Worm (Caenorhabditis elegans) whole organism, young adult: ENCODE results near the gene srxa-1.

ENCODE experiments used
- B0035.1 ChIP-seq: sonication (generic microtip); optimal IDR thresholded peaks from 2 replicates; lab custom pipeline; 2016; ENCODE audit warnings: missing genetic modification characterization, mild to moderate bottlenecking, missing compliant biosample characterization, missing genotype, missing genetic modification reagents
- B0336.3 ChIP-seq: fragments of 200-800 bp; sonication (Bioruptor generic); IDR thresholded peaks from 2 replicates; pipeline ENCODE4 v1.3.6; 2022; ENCODE audit warnings: missing genetic modification characterization, missing compliant biosample characterization
- Y56A3A.18 ChIP-seq: fragments of 200-800 bp; sonication (Bioruptor generic); IDR thresholded peaks from 2 replicates; pipeline ENCODE4 v1.3.6; 2022; ENCODE audit warnings: missing genetic modification reagents, missing genetic modification characterization, missing compliant biosample characterization
- ama-1 ChIP-seq, 3 experiments: fragments of 150-350 bp in 1 of 3; sonication (generic microtip) in 2 of 3; optimal IDR thresholded peaks; 2 replicates each; lab custom pipeline; 2014 to 2018; ENCODE audit warnings: missing biosample characterization in 2 of 3, missing genetic modification characterization in 2 of 3, missing genetic modification reagents in 2 of 3
- attf-6 ChIP-seq: fragments of 200-800 bp; sonication (Bioruptor generic); IDR thresholded peaks from 2 replicates; pipeline ENCODE4 v1.3.6; 2022; ENCODE audit warnings: missing genetic modification reagents, missing genetic modification characterization, missing compliant biosample characterization
- bed-1 ChIP-seq: fragments of 200-800 bp; sonication (Bioruptor generic); IDR thresholded peaks from 2 replicates; pipeline ENCODE4 v1.3.6; 2022; ENCODE audit warnings: missing genetic modification reagents, missing genetic modification characterization, missing compliant biosample characterization
- cebp-1 ChIP-seq, 2 experiments: fragments of 200-800 bp in 1 of 2; sonication (Bioruptor generic) in 1 of 2; sonication (generic microtip) in 1 of 2; IDR thresholded peaks in 1 of 2; optimal IDR thresholded peaks in 1 of 2; 2 replicates each; pipeline versions ENCODE4 v1.3.6 to Lab custom; 2017 to 2022; ENCODE audit warnings: missing compliant biosample characterization in 2 of 2, missing genetic modification characterization in 2 of 2, mild to moderate bottlenecking in 1 of 2, missing genetic modification reagents in 1 of 2, moderate library complexity in 1 of 2
- ceh-100 ChIP-seq: fragments of 200-800 bp; sonication (Bioruptor generic); IDR thresholded peaks from 2 replicates; pipeline ENCODE4 v1.3.6; 2022; ENCODE audit warnings: missing genetic modification reagents, missing genetic modification characterization, missing compliant biosample characterization
- dox-1 ChIP-seq: fragments of 200-800 bp; sonication (Bioruptor generic); IDR thresholded peaks from 2 replicates; pipeline ENCODE4 v1.3.6; 2022; ENCODE audit warnings: missing genetic modification reagents, missing genetic modification characterization, missing compliant biosample characterization
- egl-44 ChIP-seq: fragments of 200-800 bp; sonication (Bioruptor generic); IDR thresholded peaks from 2 replicates; pipeline ENCODE4 v1.3.6; 2022; ENCODE audit warnings: missing genetic modification reagents, missing genetic modification characterization, missing compliant biosample characterization
- ekl-4 ChIP-seq: fragments of 200-800 bp; sonication (Bioruptor generic); IDR thresholded peaks from 2 replicates; pipeline ENCODE4 v1.3.6; 2022; ENCODE audit warnings: missing genetic modification reagents, missing genetic modification characterization, missing compliant biosample characterization
- fkh-3 ChIP-seq: sonication (generic microtip); optimal IDR thresholded peaks from 2 replicates; lab custom pipeline; 2016; ENCODE audit warnings: mild to moderate bottlenecking, missing genetic modification characterization, missing compliant biosample characterization
- hmg-1.2 ChIP-seq: fragments of 200-800 bp; sonication (Bioruptor generic); IDR thresholded peaks from 2 replicates; pipeline ENCODE4 v1.3.6; 2022; ENCODE audit warnings: missing genetic modification reagents, missing genetic modification characterization, missing compliant biosample characterization
- lag-1 ChIP-seq: fragments of 200-800 bp; sonication (Bioruptor generic); IDR thresholded peaks from 2 replicates; pipeline ENCODE4 v1.3.6; 2022; ENCODE audit warnings: missing genetic modification reagents, missing genetic modification characterization, missing compliant biosample characterization
- lsl-1 ChIP-seq: fragments of 200-800 bp; sonication (Bioruptor generic); optimal IDR thresholded peaks from 2 replicates; lab custom pipeline; 2018; ENCODE audit warnings: mild to moderate bottlenecking, missing genetic modification characterization, moderate library complexity, missing compliant biosample characterization
- madf-10 ChIP-seq: sonication (generic microtip); optimal IDR thresholded peaks from 2 replicates; lab custom pipeline; 2016; ENCODE audit warnings: mild to moderate bottlenecking, missing genetic modification characterization, missing compliant biosample characterization
- madf-8 ChIP-seq: fragments of 200-800 bp; sonication (Bioruptor generic); conservative IDR thresholded peaks from 2 replicates; pipeline ENCODE4 v1.3.6; 2022; ENCODE audit warnings: missing genetic modification reagents, missing genetic modification characterization, missing compliant biosample characterization
- mxl-1 ChIP-seq: sonication (generic microtip); optimal IDR thresholded peaks from 2 replicates; lab custom pipeline; 2016; ENCODE audit warnings: missing genetic modification characterization, missing compliant biosample characterization
- nfya-1 ChIP-seq: sonication (generic microtip); optimal IDR thresholded peaks from 2 replicates; lab custom pipeline; 2017; ENCODE audit warnings: antibody characterized with exemption, missing compliant biosample characterization, missing genetic modification characterization, borderline replicate concordance; ENCODE audit not compliant: insufficient read depth
- nhr-179 ChIP-seq: sonication (generic microtip); optimal IDR thresholded peaks from 2 replicates; lab custom pipeline; 2016; ENCODE audit warnings: mild to moderate bottlenecking, missing genetic modification characterization, missing compliant biosample characterization
- nhr-80 ChIP-seq: sonication (generic microtip); optimal IDR thresholded peaks from 2 replicates; lab custom pipeline; 2016; ENCODE audit warnings: missing genetic modification characterization, missing compliant biosample characterization
- nhr-90 ChIP-seq: sonication (generic microtip); optimal IDR thresholded peaks from 2 replicates; lab custom pipeline; 2016; ENCODE audit warnings: missing genotype, mild to moderate bottlenecking, missing genetic modification characterization, missing compliant biosample characterization
- snpc-1.3 ChIP-seq: sonication (generic microtip); optimal IDR thresholded peaks from 2 replicates; lab custom pipeline; 2017; ENCODE audit warnings: missing genetic modification characterization, mild to moderate bottlenecking, missing compliant biosample characterization, antibody characterized with exemption, moderate library complexity, missing genotype, missing genetic modification reagents; ENCODE audit not compliant: insufficient read depth
- snpc-3.4 ChIP-seq: sonication (generic microtip); optimal IDR thresholded peaks from 2 replicates; lab custom pipeline; 2017; ENCODE audit warnings: missing genetic modification characterization, mild to moderate bottlenecking, missing compliant biosample characterization, antibody characterized with exemption, moderate library complexity, missing genotype, missing genetic modification reagents
- sptf-2 ChIP-seq: fragments of 200-800 bp; sonication (Bioruptor generic); optimal IDR thresholded peaks from 2 replicates; lab custom pipeline; 2018; ENCODE audit warnings: mild to moderate bottlenecking, missing genetic modification characterization, missing compliant biosample characterization
- tbx-9 ChIP-seq: sonication (generic microtip); optimal IDR thresholded peaks from 2 replicates; lab custom pipeline; 2016; ENCODE audit warnings: borderline replicate concordance, missing genetic modification characterization, inconsistent platforms, missing compliant biosample characterization
- unc-62 ChIP-seq: fragments of 150-350 bp; optimal IDR thresholded peaks from 2 replicates; lab custom pipeline; 2014; ENCODE audit warnings: missing biosample characterization, missing genetic modification reagents, missing genetic modification characterization
- ztf-6 ChIP-seq: fragments of 200-800 bp; sonication (Bioruptor generic); IDR thresholded peaks from 2 replicates; pipeline ENCODE4 v1.3.6; 2022; ENCODE audit warnings: missing genetic modification reagents, missing genetic modification characterization, missing compliant biosample characterization

srxa-1 gene

DNA sequence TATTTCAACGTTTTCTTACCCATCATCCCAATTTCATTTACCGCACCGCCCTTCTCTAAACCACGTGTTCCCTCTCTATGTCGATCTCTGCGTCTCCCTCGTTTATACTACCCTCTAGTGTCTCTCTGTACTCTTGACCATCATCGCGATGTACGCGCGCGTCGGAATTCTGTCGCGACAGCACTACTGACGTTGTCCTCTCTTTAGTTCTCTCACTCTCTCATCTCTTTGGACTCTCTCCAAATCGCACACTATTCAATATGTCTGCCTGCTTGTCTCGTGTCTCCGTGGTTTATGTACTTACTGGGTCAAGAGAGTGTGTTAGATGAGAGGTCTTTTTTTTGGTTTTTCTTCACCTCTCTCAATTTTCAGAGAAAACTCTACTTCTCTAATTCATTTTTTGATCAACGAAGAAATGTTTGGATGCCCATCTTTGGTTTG, 46.4 kb downstream of the srxa-1 start (continued):
- TF ChIP-seq ztf-6 (0 out of 2 replicates have a peak, but pooled peaks have one; percentile 64), attf-6 (no peak), fkh-3 (tag; lab: Kevin White, UChicago) (peak; percentile 19), B0035.1 (tag; lab: Kevin White, UChicago) (peak; percentile 70), lsl-1 (no peak), lag-1 (GFP tag; lab: Robert Waterston, UW) (no peak), dox-1 (GFP tag; lab: Robert Waterston, UW) (peak; percentile 82), snpc-3.4 (no peak)

DNA sequence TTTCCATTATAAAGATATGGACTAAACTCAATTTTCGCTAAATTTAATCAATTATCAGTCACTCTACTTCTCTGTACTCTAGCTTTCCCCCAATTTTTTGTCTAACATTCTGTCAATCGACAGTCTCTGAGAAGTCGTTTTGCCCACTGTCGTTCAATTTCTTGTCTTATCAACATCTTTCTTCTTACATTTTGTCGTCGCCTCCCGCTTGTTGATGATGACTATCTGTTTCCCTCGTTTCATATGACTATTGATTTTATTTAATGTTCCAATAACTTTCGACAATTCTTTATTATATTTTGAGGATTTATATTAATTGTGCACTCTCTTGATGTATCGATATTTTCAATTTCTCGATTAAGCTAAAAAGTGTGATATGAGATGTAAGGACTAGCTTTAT, 47.0 kb downstream of the srxa-1 start:
- TF ChIP-seq madf-8 (GFP tag; lab: Robert Waterston, UW) (no peak), nhr-80 (peak; percentile 20), snpc-3.4 (no peak), egl-44 (0 out of 2 replicates have a peak, but pooled peaks have one; percentile 28)

DNA sequence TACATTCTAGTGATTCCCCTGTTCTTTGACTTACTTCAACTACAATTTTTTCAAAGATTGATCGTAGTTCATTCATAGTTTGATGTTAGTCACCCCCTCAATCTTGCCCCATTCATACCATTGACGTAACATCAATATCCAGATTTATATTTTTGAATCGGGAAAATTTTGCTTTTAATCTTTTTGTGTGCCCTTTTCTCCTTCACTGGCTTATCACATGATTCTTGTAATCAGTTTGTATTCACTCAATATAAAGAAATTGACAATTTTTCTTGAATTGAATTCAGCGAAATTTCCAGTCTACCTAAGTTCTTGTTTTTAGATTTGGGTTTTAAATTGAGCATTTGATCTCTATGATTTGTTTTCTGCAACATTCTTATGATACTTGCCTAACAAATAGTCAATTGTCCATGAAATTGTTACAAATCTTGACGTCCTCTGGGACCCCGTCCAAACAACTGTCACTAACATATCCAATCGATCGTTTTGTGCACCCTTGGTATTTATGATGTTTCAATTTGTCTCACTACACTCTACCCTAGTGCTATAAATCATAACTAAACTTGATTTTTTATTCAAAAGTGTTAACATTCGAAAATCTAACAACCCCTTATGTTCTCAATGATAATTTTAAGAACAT, 47.9 kb downstream of the srxa-1 start:
- TF ChIP-seq madf-10 (tag; lab: Kevin White, UChicago) (peak; percentile 49), hmg-1.2 (GFP tag; lab: Robert Waterston, UW) (no peak), unc-62 (GFP tag; lab: Kevin White, UChicago) (no peak), tbx-9 (tag; lab: Kevin White, UChicago) (no peak), Y56A3A.18 (0 out of 2 replicates have a peak, but pooled peaks have one; percentile 42), nhr-90 (tag; lab: Kevin White, UChicago) (no peak), B0336.3 (GFP tag; lab: Robert Waterston, UW) (0 out of 2 replicates have a peak, but pooled peaks have one; percentile 20), ceh-100 (no peak), nhr-179 (no peak), sptf-2 (GFP tag; lab: Kevin White, UChicago) (no peak), ekl-4 (0 out of 2 replicates have a peak, but pooled peaks have one; percentile 18)

DNA sequence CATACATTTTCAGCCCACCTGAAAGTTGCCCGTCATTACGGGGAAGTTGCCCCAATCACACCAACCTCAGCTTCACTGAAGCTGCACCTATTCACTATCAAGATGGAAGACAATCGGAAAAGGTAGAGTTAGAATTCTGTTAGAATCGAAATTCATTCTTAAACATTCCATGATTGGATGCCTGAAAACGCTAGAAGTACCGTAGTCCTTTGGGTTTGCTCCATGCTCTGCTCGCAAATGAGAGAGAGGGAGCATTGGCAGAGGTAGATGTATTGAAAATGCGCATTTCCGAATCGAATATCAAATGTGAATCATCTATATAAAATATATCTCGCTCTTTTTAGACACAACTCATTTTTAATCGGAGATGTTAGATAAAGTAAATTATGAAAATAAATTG, 48.5 kb downstream of the srxa-1 start, which contains the start of gene hif-1:
hif-1 (plus strand) TSS at position 8 of the 400 bp plus-strand sequence.
- TF ChIP-seq cebp-1 (GFP tag; IDR thresholded peaks at IDR 0.05; lab: Robert Waterston, UW) (no peak), cebp-1 (tag; optimal IDR thresholded peaks at IDR 0.05; lab: Kevin White, UChicago) (peak; percentile 10), bed-1 (GFP tag; lab: Robert Waterston, UW) (no peak), ama-1 (optimal IDR thresholded peaks at IDR 0.05; lab: Kevin White, UChicago) (peak; percentile 59), ama-1 (GFP tag; optimal IDR thresholded peaks at IDR 0.05; lab: Kevin White, UChicago) (no peak), Y56A3A.18 (0 out of 2 replicates have a peak, but pooled peaks have one; percentile 2)

DNA sequence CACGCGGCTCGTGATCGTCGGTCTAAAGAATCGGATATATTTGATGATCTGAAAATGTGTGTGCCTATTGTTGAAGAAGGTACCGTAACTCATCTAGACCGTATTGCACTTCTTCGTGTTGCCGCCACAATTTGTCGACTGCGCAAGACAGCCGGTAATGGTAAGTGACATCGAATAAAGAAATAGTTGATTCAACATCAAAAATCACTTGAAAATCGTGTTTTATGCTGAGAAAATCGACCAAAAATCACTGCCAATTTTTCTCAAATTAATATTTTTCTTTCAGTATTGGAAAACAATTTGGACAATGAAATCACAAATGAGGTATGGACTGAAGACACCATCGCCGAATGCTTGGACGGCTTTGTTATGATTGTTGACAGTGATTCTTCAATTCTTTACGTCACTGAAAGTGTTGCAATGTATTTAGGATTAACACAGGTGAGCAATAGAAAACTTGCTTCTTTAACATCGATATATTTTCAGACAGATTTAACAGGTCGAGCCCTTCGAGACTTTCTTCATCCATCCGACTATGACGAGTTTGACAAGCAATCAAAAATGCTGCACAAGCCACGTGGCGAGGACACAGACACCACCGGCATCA, 49.6 kb downstream of the srxa-1 start:
- TF ChIP-seq mxl-1 (tag; lab: Kevin White, UChicago) (no peak), snpc-1.3 (tag; lab: Kevin White, UChicago) (no peak), nfya-1 (tag; lab: Kevin White, UChicago) (no peak)
